Fruit fly (Drosophila melanogaster) whole organism, embryonic: ENCODE results near the gene CG7518.

Experiments used
- Antp ChIP-seq: fragments of 200-800 bp; sonication (Bioruptor generic); optimal IDR thresholded peaks from 3 replicates; lab custom pipeline; 2016; ENCODE audit warnings: missing biosample characterization, missing genetic modification characterization
- Atf6 ChIP-seq: fragments of 200-800 bp; sonication (Bioruptor generic); IDR thresholded peaks from 2 replicates; pipeline ENCODE4 v1.3.6; 2022; ENCODE audit warnings: missing biosample characterization, missing genetic modification characterization
- Awh ChIP-seq: fragments of 200-800 bp; sonication (Bioruptor generic); IDR thresholded peaks from 2 replicates; pipeline ENCODE4, ENCODE4 v1.3.6; 2022; ENCODE audit warnings: missing biosample characterization, missing genetic modification characterization
- C15 ChIP-seq: fragments of 200-800 bp; sonication (Bioruptor generic); IDR thresholded peaks from 3 replicates; pipeline ENCODE4 v1.3.6; 2022; ENCODE audit warnings: missing biosample characterization, missing genetic modification characterization
- CG11504 ChIP-seq: fragments of 200-800 bp; sonication (Bioruptor generic); optimal IDR thresholded peaks from 3 replicates; lab custom pipeline; 2019; ENCODE audit warnings: missing biosample characterization, mild to moderate bottlenecking, missing genetic modification characterization, moderate library complexity
- CG11696 ChIP-seq: fragments of 200-800 bp; sonication (Bioruptor generic); IDR thresholded peaks from 2 replicates; pipeline ENCODE4 v1.3.6; 2022; ENCODE audit warnings: missing biosample characterization, missing genetic modification characterization
- CG12659 ChIP-seq: fragments of 200-800 bp; sonication (Bioruptor generic); optimal IDR thresholded peaks from 3 replicates; lab custom pipeline; 2017; ENCODE audit warnings: mild to moderate bottlenecking, missing biosample characterization, missing genetic modification reagents, missing genetic modification characterization
- CG12769 ChIP-seq: fragments of 200-800 bp; sonication (Bioruptor generic); optimal IDR thresholded peaks from 2 replicates; lab custom pipeline; 2019; ENCODE audit warnings: missing biosample characterization, mild to moderate bottlenecking, missing genetic modification characterization, moderate library complexity
- CG13287 ChIP-seq: fragments of 200-800 bp; sonication (Bioruptor generic); IDR thresholded peaks from 2 replicates; pipeline ENCODE4 v1.3.6; 2022; ENCODE audit warnings: missing biosample characterization, missing genetic modification characterization; ENCODE audit not compliant: partially characterized antibody
- CG13424 ChIP-seq: fragments of 200-800 bp; sonication (Bioruptor generic); optimal IDR thresholded peaks from 2 replicates; lab custom pipeline; 2019; ENCODE audit warnings: missing biosample characterization, mild to moderate bottlenecking, missing genetic modification characterization, moderate library complexity
- CG17186 ChIP-seq: fragments of 200-800 bp; sonication (Bioruptor generic); optimal IDR thresholded peaks from 3 replicates; lab custom pipeline; 2017; ENCODE audit warnings: missing biosample characterization, missing genetic modification reagents, missing genetic modification characterization
- CG17829 ChIP-seq: fragments of 200-800 bp; optimal IDR thresholded peaks from 2 replicates; lab custom pipeline; 2019; ENCODE audit warnings: missing biosample characterization, mild to moderate bottlenecking, missing genetic modification characterization, moderate library complexity
- CG18011 ChIP-seq: fragments of 200-800 bp; sonication (Bioruptor generic); optimal IDR thresholded peaks from 2 replicates; lab custom pipeline; 2017; ENCODE audit warnings: missing biosample characterization, missing genetic modification characterization, mild to moderate bottlenecking, moderate library complexity, missing genotype
- CG18476 ChIP-seq: fragments of 200-800 bp; sonication (Bioruptor generic); optimal IDR thresholded peaks from 2 replicates; lab custom pipeline; 2016; ENCODE audit warnings: missing biosample characterization, mild to moderate bottlenecking, missing genetic modification characterization
- CG18764 ChIP-seq: fragments of 200-800 bp; sonication (Bioruptor generic); optimal IDR thresholded peaks from 3 replicates; lab custom pipeline; 2016; ENCODE audit warnings: missing biosample characterization, missing genetic modification characterization
- CG33213 ChIP-seq: fragments of 200-800 bp; sonication (Bioruptor generic); optimal IDR thresholded peaks from 3 replicates; lab custom pipeline; 2016; ENCODE audit warnings: missing biosample characterization, missing genetic modification characterization
- CG3726 ChIP-seq: fragments of 200-800 bp; sonication (Bioruptor generic); IDR thresholded peaks from 3 replicates; pipeline ENCODE4, ENCODE4 v1.3.6; 2022; ENCODE audit warnings: missing biosample characterization, missing genetic modification characterization
- CG3838 ChIP-seq: fragments of 200-800 bp; sonication (Bioruptor generic); optimal IDR thresholded peaks from 3 replicates; lab custom pipeline; 2016; ENCODE audit warnings: missing biosample characterization, missing genetic modification characterization
- CG3847 ChIP-seq: fragments of 200-800 bp; sonication (Bioruptor generic); IDR thresholded peaks from 2 replicates; pipeline ENCODE4 v1.3.6; 2022; ENCODE audit warnings: missing biosample characterization, missing genetic modification characterization
- CG4360 ChIP-seq: fragments of 200-800 bp; sonication (Bioruptor generic); IDR thresholded peaks from 2 replicates; pipeline ENCODE4 v1.3.6; 2022; ENCODE audit warnings: missing biosample characterization, missing genetic modification characterization
- CG7928 ChIP-seq: fragments of 200-800 bp; sonication (Bioruptor generic); optimal IDR thresholded peaks from 2 replicates; lab custom pipeline; 2017; ENCODE audit warnings: missing biosample characterization, mild to moderate bottlenecking, missing genetic modification characterization
- CG8478 ChIP-seq: fragments of >200 bp; optimal IDR thresholded peaks from 2 replicates; lab custom pipeline; 2018
- CG9215 ChIP-seq: fragments of 200-800 bp; sonication (Bioruptor generic); IDR thresholded peaks from 2 replicates; pipeline ENCODE4 v1.3.6; 2022; ENCODE audit warnings: missing biosample characterization, missing genetic modification characterization
- Dref ChIP-seq: fragments of 200-800 bp; sonication (Bioruptor generic); IDR thresholded peaks from 2 replicates; pipeline ENCODE4 v1.3.6; 2022; ENCODE audit warnings: missing biosample characterization, missing genetic modification characterization
- Ets97D ChIP-seq: fragments of 200-800 bp; sonication (Bioruptor generic); optimal IDR thresholded peaks from 3 replicates; lab custom pipeline; 2016; ENCODE audit warnings: missing biosample characterization, missing genetic modification characterization
- NC2α ChIP-seq: fragments of 200-800 bp; sonication (Bioruptor generic); optimal IDR thresholded peaks from 2 replicates; lab custom pipeline; 2016; ENCODE audit warnings: missing biosample characterization, missing genetic modification characterization
- NK7.1 ChIP-seq: fragments of 200-800 bp; sonication (Bioruptor generic); optimal IDR thresholded peaks from 3 replicates; lab custom pipeline; 2016; ENCODE audit warnings: missing biosample characterization, missing genetic modification characterization
- Nf-YA ChIP-seq: fragments of 200-800 bp; sonication (Bioruptor generic); IDR thresholded peaks from 2 replicates; pipeline ENCODE4 v1.3.6; 2022; ENCODE audit warnings: missing biosample characterization, missing genetic modification characterization
- Nf-YC ChIP-seq: fragments of 200-800 bp; optimal IDR thresholded peaks from 3 replicates; lab custom pipeline; 2019; ENCODE audit warnings: missing biosample characterization, mild to moderate bottlenecking, missing genetic modification characterization, moderate library complexity
- Optix ChIP-seq: fragments of 200-800 bp; sonication (Bioruptor generic); IDR thresholded peaks from 3 replicates; pipeline ENCODE4 v1.3.6; 2022; ENCODE audit warnings: missing biosample characterization, missing genetic modification characterization
- Poxn ChIP-seq: fragments of 200-800 bp; sonication (Bioruptor generic); IDR thresholded peaks from 2 replicates; pipeline ENCODE4 v1.3.6; 2022; ENCODE audit warnings: missing biosample characterization, missing genetic modification characterization
- ato ChIP-seq: fragments of 200-800 bp; sonication (Bioruptor generic); IDR thresholded peaks from 2 replicates; pipeline ENCODE4 v1.3.6; 2022; ENCODE audit warnings: missing biosample characterization, missing genetic modification characterization; ENCODE audit not compliant: partially characterized antibody
- cg ChIP-seq: fragments of 200-800 bp; sonication (Bioruptor generic); optimal IDR thresholded peaks from 3 replicates; lab custom pipeline; 2019; ENCODE audit warnings: missing biosample characterization, mild to moderate bottlenecking, missing genetic modification characterization, moderate library complexity
- chinmo ChIP-seq: fragments of 200-800 bp; sonication (Bioruptor generic); IDR thresholded peaks from 4 replicates; pipeline ENCODE4 v1.3.6; 2022; ENCODE audit warnings: missing biosample characterization, missing genetic modification characterization; ENCODE audit not compliant: partially characterized antibody
- croc ChIP-seq: fragments of 200-800 bp; sonication (Bioruptor generic); conservative IDR thresholded peaks from 3 replicates; pipeline ENCODE4 v1.3.6; 2022; ENCODE audit warnings: missing biosample characterization, missing genetic modification characterization
- danr ChIP-seq: fragments of 200-800 bp; sonication (Bioruptor generic); IDR thresholded peaks from 2 replicates; pipeline ENCODE4 v1.3.6; 2022; ENCODE audit warnings: missing biosample characterization, missing genetic modification characterization
- eyg ChIP-seq: fragments of 200-800 bp; sonication (Bioruptor generic); optimal IDR thresholded peaks from 3 replicates; lab custom pipeline; 2016; ENCODE audit warnings: missing biosample characterization, missing genetic modification characterization
- fd3F ChIP-seq: fragments of 200-800 bp; sonication (Bioruptor generic); optimal IDR thresholded peaks from 2 replicates; lab custom pipeline; 2018; ENCODE audit warnings: missing biosample characterization, mild to moderate bottlenecking, missing genetic modification characterization, moderate library complexity
- grau ChIP-seq: fragments of 200-800 bp; optimal IDR thresholded peaks from 3 replicates; lab custom pipeline; 2019; ENCODE audit warnings: missing biosample characterization, mild to moderate bottlenecking, missing genetic modification characterization, moderate library complexity
- gt ChIP-seq: fragments of 200-800 bp; sonication (Bioruptor generic); IDR thresholded peaks from 2 replicates; pipeline ENCODE4 v1.3.6; 2022; ENCODE audit warnings: missing biosample characterization, missing genetic modification characterization
- jigr1 ChIP-seq: fragments of 200-800 bp; sonication (Bioruptor generic); IDR thresholded peaks from 3 replicates; pipeline ENCODE4 v1.3.6; 2022; ENCODE audit warnings: missing biosample characterization, missing genetic modification characterization
- nmo ChIP-seq: fragments of 200-800 bp; sonication (Bioruptor generic); optimal IDR thresholded peaks from 2 replicates; lab custom pipeline; 2018; ENCODE audit warnings: missing biosample characterization, mild to moderate bottlenecking, missing genetic modification characterization, moderate library complexity
- odd ChIP-seq: fragments of 200-800 bp; sonication (Bioruptor generic); optimal IDR thresholded peaks from 2 replicates; lab custom pipeline; 2017; ENCODE audit warnings: missing biosample characterization, mild to moderate bottlenecking, missing genetic modification characterization
- pho ChIP-seq: fragments of 200-800 bp; sonication (Bioruptor generic); optimal IDR thresholded peaks from 2 replicates; lab custom pipeline; 2016; ENCODE audit warnings: missing biosample characterization, missing genetic modification characterization
- sens-2 ChIP-seq: fragments of 200-800 bp; sonication (Bioruptor generic); IDR thresholded peaks from 2 replicates; pipeline ENCODE4 v1.3.6; 2022; ENCODE audit warnings: missing biosample characterization, missing genetic modification characterization
- slp2 ChIP-seq: fragments of 200-800 bp; sonication (Bioruptor generic); optimal IDR thresholded peaks from 2 replicates; lab custom pipeline; 2016; ENCODE audit warnings: missing biosample characterization, missing genetic modification characterization
- tll ChIP-seq, 2 experiments: fragments of 200-800 bp in 1 of 2; fragments of >200 bp in 1 of 2; sonication (Bioruptor generic) in 1 of 2; optimal IDR thresholded peaks; 2 replicates each; lab custom pipeline; 2017 to 2019; ENCODE audit warnings: missing biosample characterization in 2 of 2, missing genetic modification characterization in 2 of 2, mild to moderate bottlenecking in 1 of 2, moderate library complexity in 1 of 2
- wek ChIP-seq: fragments of 200-800 bp; sonication (Bioruptor generic); optimal IDR thresholded peaks from 3 replicates; lab custom pipeline; 2018; ENCODE audit warnings: missing biosample characterization, mild to moderate bottlenecking, missing genetic modification characterization, moderate library complexity
- zen2 ChIP-seq: fragments of 200-800 bp; sonication (Bioruptor generic); IDR thresholded peaks from 3 replicates; pipeline ENCODE4 v1.3.6; 2022; ENCODE audit warnings: missing biosample characterization, missing genetic modification characterization; ENCODE audit not compliant: partially characterized antibody

CG7518 gene

dm6 chr3R:12960929-12961855 lies 36.7 kb upstream of the CG7518 start, which contains the start of gene Spc25 (continued):
- TF ChIP-seq ato (GFP tag; lab: Robert Waterston, UW) = peak; percentile 95
- peak; percentile 58 for TF ChIP-seq Atf6 (GFP tag; lab: Robert Waterston, UW)
- TF ChIP-seq eyg (GFP tag; lab: Kevin White, UChicago) = peak; percentile 24
- TF ChIP-seq CG17829 (tag; lab: Kevin White, UChicago) = peak; percentile 35
- TF ChIP-seq Nf-YC (tag; lab: Kevin White, UChicago) = peak; percentile 6
- TF ChIP-seq CG3838 (GFP tag; lab: Kevin White, UChicago) = no peak
- TF ChIP-seq CG7928 (GFP tag; lab: Kevin White, UChicago) = no peak
- no peak for TF ChIP-seq CG8478 (lab: Kevin White, UChicago)
- TF ChIP-seq CG17186 (GFP tag; lab: Kevin White, UChicago) = peak; percentile 14
- no peak for TF ChIP-seq Nf-YA (GFP tag; lab: Robert Waterston, UW)
- peak; percentile 84 for TF ChIP-seq CG33213 (GFP tag; lab: Kevin White, UChicago)
- TF ChIP-seq NC2α (GFP tag; lab: Kevin White, UChicago) = peak; percentile 19
- TF ChIP-seq CG18476 (GFP tag; lab: Kevin White, UChicago) = no peak
- TF ChIP-seq odd = no peak
- no peak for TF ChIP-seq jigr1 (GFP tag; lab: Robert Waterston, UW)
- no peak for TF ChIP-seq danr
- peak; percentile 97 for TF ChIP-seq CG13287
- TF ChIP-seq Poxn (GFP tag; lab: Robert Waterston, UW) = no peak
- TF ChIP-seq grau (tag; lab: Kevin White, UChicago) = no peak
- peak in 1 of 2 experiments; percentile 40 for TF ChIP-seq tll (GFP tag; optimal IDR thresholded peaks at IDR 0.05; lab: Kevin White, UChicago)
- peak; percentile 54 for TF ChIP-seq nmo (GFP tag; lab: Kevin White, UChicago)
- peak; percentile 65 for TF ChIP-seq pho
- no peak for TF ChIP-seq CG11696
- no peak for TF ChIP-seq Awh
- TF ChIP-seq Optix (GFP tag; lab: Robert Waterston, UW) = peak; percentile 57; the same call in 1 of the 3 replicates
- peak; percentile 86 for TF ChIP-seq Ets97D (GFP tag; lab: Kevin White, UChicago)
- peak; percentile 96 for TF ChIP-seq Dref (GFP tag; lab: Robert Waterston, UW)
- no peak for TF ChIP-seq CG18011 (GFP tag; lab: Kevin White, UChicago)
- TF ChIP-seq fd3F = peak; percentile 26
- peak; percentile 26 for TF ChIP-seq CG11504 (tag; lab: Kevin White, UChicago)
- TF ChIP-seq C15 (GFP tag; lab: Robert Waterston, UW) = no peak
- TF ChIP-seq CG18764 (GFP tag; lab: Kevin White, UChicago) = peak; percentile 35
- TF ChIP-seq sens-2 (GFP tag; lab: Robert Waterston, UW) = no peak
- TF ChIP-seq wek (GFP tag; lab: Kevin White, UChicago) = no peak
- TF ChIP-seq cg = no peak
- peak; percentile 45 for TF ChIP-seq CG12659
- TF ChIP-seq CG3847 (GFP tag; lab: Robert Waterston, UW) = peak; percentile 64
- TF ChIP-seq CG9215 (GFP tag; lab: Robert Waterston, UW) = peak; percentile 49; the same call in 1 of the 2 replicates
- TF ChIP-seq croc = no peak
- no peak for TF ChIP-seq CG4360 (GFP tag; lab: Robert Waterston, UW)
- TF ChIP-seq gt (GFP tag; lab: Robert Waterston, UW) = no peak
- TF ChIP-seq CG13424 (tag; lab: Kevin White, UChicago) = no peak
- TF ChIP-seq chinmo (GFP tag; lab: Robert Waterston, UW) = peak; percentile 75; the same call in 1 of the 4 replicates
- TF ChIP-seq CG3726 (GFP tag; lab: Robert Waterston, UW) = no peak
- TF ChIP-seq NK7.1 (GFP tag; lab: Kevin White, UChicago) = no peak
- TF ChIP-seq slp2 (GFP tag; lab: Kevin White, UChicago) = peak; percentile 50
- TF ChIP-seq CG12769 (tag; lab: Kevin White, UChicago) = no peak
- TF ChIP-seq Antp (GFP tag; lab: Kevin White, UChicago) = peak; percentile 78
- peak; percentile 87 for TF ChIP-seq zen2
